Worm (Caenorhabditis elegans) whole organism, late embryonic: ENCODE results near the gene aly-1.

Experiments used
- C38D4.7 ChIP-seq: fragments of 200-800 bp; sonication (Bioruptor generic); optimal IDR thresholded peaks from 2 replicates; lab custom pipeline; 2018; ENCODE audit warnings: mild to moderate bottlenecking, missing genetic modification characterization, moderate library complexity, missing compliant biosample characterization
- ama-1 ChIP-seq: fragments of 150-350 bp; optimal IDR thresholded peaks from 2 replicates; lab custom pipeline; 2014
- ceh-24 ChIP-seq: sonication (generic microtip); optimal IDR thresholded peaks from 2 replicates; lab custom pipeline; 2016; ENCODE audit warnings: mild to moderate bottlenecking, missing genetic modification characterization, missing compliant biosample characterization
- fkh-10 ChIP-seq: fragments of 150-350 bp; optimal IDR thresholded peaks from 2 replicates; lab custom pipeline; 2014; ENCODE audit warnings: missing biosample characterization, missing genetic modification reagents, missing genetic modification characterization
- gmeb-2 ChIP-seq: sonication (generic microtip); optimal IDR thresholded peaks from 2 replicates; lab custom pipeline; 2016; ENCODE audit warnings: missing genetic modification characterization, inconsistent platforms, missing compliant biosample characterization
- npax-4 ChIP-seq: sonication (generic microtip); optimal IDR thresholded peaks from 2 replicates; lab custom pipeline; 2016; ENCODE audit warnings: missing genetic modification characterization, missing compliant biosample characterization

- TF ChIP-seq fkh-10 (GFP tag; lab: Kevin White, UChicago) (no peak), ceh-24 (tag; lab: Kevin White, UChicago) (no peak), npax-4 (tag; lab: Kevin White, UChicago) (no peak), ama-1 (lab: Kevin White, UChicago) (no peak), C38D4.7 (GFP tag; lab: Kevin White, UChicago) (no peak), gmeb-2 (tag; lab: Kevin White, UChicago) (no peak)
These were observed 16.7 kb upstream of the aly-1 start for ce11 chrIV:9092011-9092410.
